Worm (Caenorhabditis elegans) whole organism, young adult: ENCODE measurements around the gene jtr-1.

Experiments used
- B0019.2 ChIP-seq: fragments of 200-800 bp; sonication (Bioruptor generic); conservative IDR thresholded peaks from 2 replicates; pipeline ENCODE4 v1.3.6; 2022; ENCODE audit warnings: missing genetic modification reagents, missing genetic modification characterization, missing compliant biosample characterization
- B0261.1 ChIP-seq: sonication (generic microtip); optimal IDR thresholded peaks from 2 replicates; lab custom pipeline; 2016; ENCODE audit warnings: mild to moderate bottlenecking, missing genetic modification characterization, moderate library complexity, missing compliant biosample characterization
- D2030.7 ChIP-seq: fragments of 200-800 bp; sonication (Bioruptor generic); IDR thresholded peaks from 2 replicates; pipeline ENCODE4 v1.3.6; 2022; ENCODE audit warnings: missing genetic modification reagents, missing genetic modification characterization, missing compliant biosample characterization
- F55B11.4 ChIP-seq: sonication (generic microtip); optimal IDR thresholded peaks from 2 replicates; lab custom pipeline; 2016; ENCODE audit warnings: missing compliant biosample characterization, missing genetic modification characterization, borderline replicate concordance; ENCODE audit not compliant: insufficient read depth
- F57A8.1 ChIP-seq: fragments of 200-800 bp; sonication (Bioruptor generic); optimal IDR thresholded peaks from 2 replicates; lab custom pipeline; 2018; ENCODE audit warnings: mild to moderate bottlenecking, missing genetic modification characterization, moderate library complexity, missing compliant biosample characterization
- K12H6.12 ChIP-seq: fragments of 200-800 bp; sonication (Bioruptor generic); optimal IDR thresholded peaks from 2 replicates; lab custom pipeline; 2018; ENCODE audit warnings: mild to moderate bottlenecking, missing genetic modification characterization, missing compliant biosample characterization
- T07F8.4 ChIP-seq: sonication (generic microtip); optimal IDR thresholded peaks from 2 replicates; lab custom pipeline; 2016; ENCODE audit warnings: mild to moderate bottlenecking, missing genetic modification characterization, moderate library complexity, missing compliant biosample characterization
- Y53G8AR.9 ChIP-seq: fragments of 200-800 bp; sonication (Bioruptor generic); conservative IDR thresholded peaks from 2 replicates; pipeline ENCODE4 v1.3.6; 2022; ENCODE audit warnings: missing genetic modification reagents, missing genetic modification characterization, missing compliant biosample characterization
- Y56A3A.18 ChIP-seq: fragments of 200-800 bp; sonication (Bioruptor generic); IDR thresholded peaks from 2 replicates; pipeline ENCODE4 v1.3.6; 2022; ENCODE audit warnings: missing genetic modification reagents, missing genetic modification characterization, missing compliant biosample characterization
- ZK185.1 ChIP-seq: sonication (generic microtip); optimal IDR thresholded peaks from 2 replicates; lab custom pipeline; 2016; ENCODE audit warnings: mild to moderate bottlenecking, missing genetic modification characterization, missing compliant biosample characterization; ENCODE audit not compliant: poor library complexity, severe bottlenecking
- ama-1 ChIP-seq, 3 experiments: fragments of 150-350 bp in 1 of 3; sonication (generic microtip) in 2 of 3; optimal IDR thresholded peaks; 2 replicates each; lab custom pipeline; 2014 to 2018; ENCODE audit warnings: missing biosample characterization in 2 of 3, missing genetic modification characterization in 2 of 3, missing genetic modification reagents in 2 of 3
- aptf-3 ChIP-seq: fragments of 200-800 bp; sonication (Bioruptor generic); IDR thresholded peaks from 2 replicates; pipeline ENCODE4 v1.3.6; 2022; ENCODE audit warnings: missing genetic modification characterization, missing compliant biosample characterization
- atf-7 ChIP-seq: sonication (generic microtip); optimal IDR thresholded peaks from 2 replicates; lab custom pipeline; 2017; ENCODE audit warnings: mild to moderate bottlenecking, missing genetic modification characterization, missing compliant biosample characterization
- athp-1 ChIP-seq: sonication (generic microtip); optimal IDR thresholded peaks from 2 replicates; lab custom pipeline; 2017; ENCODE audit warnings: mild to moderate bottlenecking, missing genetic modification characterization, missing compliant biosample characterization
- attf-3 ChIP-seq: fragments of 200-800 bp; sonication (Bioruptor generic); conservative IDR thresholded peaks from 2 replicates; pipeline ENCODE4 v1.3.6; 2022; ENCODE audit warnings: missing genetic modification reagents, missing genetic modification characterization, missing compliant biosample characterization
- attf-5 ChIP-seq: fragments of 200-800 bp; sonication (Bioruptor generic); optimal IDR thresholded peaks from 2 replicates; lab custom pipeline; 2018; ENCODE audit warnings: mild to moderate bottlenecking, missing genetic modification characterization, missing compliant biosample characterization
- attf-6 ChIP-seq: fragments of 200-800 bp; sonication (Bioruptor generic); IDR thresholded peaks from 2 replicates; pipeline ENCODE4 v1.3.6; 2022; ENCODE audit warnings: missing genetic modification reagents, missing genetic modification characterization, missing compliant biosample characterization
- cebp-2 ChIP-seq: fragments of 200-800 bp; sonication (Bioruptor generic); IDR thresholded peaks from 2 replicates; pipeline ENCODE4 v1.3.6; 2022; ENCODE audit warnings: missing genetic modification characterization, missing compliant biosample characterization
- ceh-58 ChIP-seq: fragments of 200-800 bp; sonication (Bioruptor generic); IDR thresholded peaks from 2 replicates; pipeline ENCODE4 v1.3.6; 2022; ENCODE audit warnings: missing genetic modification characterization, missing compliant biosample characterization
- die-1 ChIP-seq: sonication (generic microtip); optimal IDR thresholded peaks from 2 replicates; lab custom pipeline; 2016; ENCODE audit warnings: missing genotype, mild to moderate bottlenecking, missing genetic modification characterization, missing compliant biosample characterization
- ekl-4 ChIP-seq: fragments of 200-800 bp; sonication (Bioruptor generic); IDR thresholded peaks from 2 replicates; pipeline ENCODE4 v1.3.6; 2022; ENCODE audit warnings: missing genetic modification reagents, missing genetic modification characterization, missing compliant biosample characterization
- him-1 ChIP-seq: sonication (generic microtip); optimal IDR thresholded peaks from 2 replicates; lab custom pipeline; 2016; ENCODE audit warnings: missing genotype, missing genetic modification reagents, missing genetic modification characterization, missing compliant biosample characterization
- hmg-20 ChIP-seq: fragments of 200-800 bp; sonication (Bioruptor generic); IDR thresholded peaks from 2 replicates; pipeline ENCODE4 v1.3.6; 2022; ENCODE audit warnings: missing genetic modification reagents, missing genetic modification characterization, missing compliant biosample characterization
- lag-1 ChIP-seq: fragments of 200-800 bp; sonication (Bioruptor generic); IDR thresholded peaks from 2 replicates; pipeline ENCODE4 v1.3.6; 2022; ENCODE audit warnings: missing genetic modification reagents, missing genetic modification characterization, missing compliant biosample characterization
- let-607 ChIP-seq, 2 experiments: fragments of 200-800 bp in 1 of 2; sonication (Bioruptor generic) in 1 of 2; sonication (generic microtip) in 1 of 2; optimal IDR thresholded peaks; 2 replicates each; lab custom pipeline; 2016 to 2018; ENCODE audit warnings: mild to moderate bottlenecking in 2 of 2, missing compliant biosample characterization in 2 of 2, missing genetic modification characterization in 2 of 2, moderate library complexity in 2 of 2, missing genotype in 1 of 2
- lin-40 ChIP-seq: sonication (generic microtip); optimal IDR thresholded peaks from 2 replicates; lab custom pipeline; 2016; ENCODE audit warnings: missing genetic modification characterization, mild to moderate bottlenecking, missing compliant biosample characterization, missing genotype, missing genetic modification reagents
- lin-54 ChIP-seq: fragments of 200-800 bp; sonication (Bioruptor generic); optimal IDR thresholded peaks from 2 replicates; lab custom pipeline; 2018; ENCODE audit warnings: mild to moderate bottlenecking, missing genetic modification characterization, missing compliant biosample characterization
- lsl-1 ChIP-seq: fragments of 200-800 bp; sonication (Bioruptor generic); optimal IDR thresholded peaks from 2 replicates; lab custom pipeline; 2018; ENCODE audit warnings: mild to moderate bottlenecking, missing genetic modification characterization, moderate library complexity, missing compliant biosample characterization
- madf-10 ChIP-seq: sonication (generic microtip); optimal IDR thresholded peaks from 2 replicates; lab custom pipeline; 2016; ENCODE audit warnings: mild to moderate bottlenecking, missing genetic modification characterization, missing compliant biosample characterization
- madf-6 ChIP-seq: fragments of 200-800 bp; sonication (Bioruptor generic); IDR thresholded peaks from 2 replicates; pipeline ENCODE4 v1.3.6; 2022; ENCODE audit warnings: missing genetic modification reagents, missing genetic modification characterization, missing compliant biosample characterization
- mxl-1 ChIP-seq: sonication (generic microtip); optimal IDR thresholded peaks from 2 replicates; lab custom pipeline; 2016; ENCODE audit warnings: missing genetic modification characterization, missing compliant biosample characterization
- nfya-2 ChIP-seq: fragments of 200-800 bp; sonication (Bioruptor generic); IDR thresholded peaks from 2 replicates; pipeline ENCODE4 v1.3.6; 2022; ENCODE audit warnings: missing genetic modification reagents, missing genetic modification characterization, missing compliant biosample characterization
- nhr-27 ChIP-seq: fragments of 200-800 bp; sonication (Bioruptor generic); optimal IDR thresholded peaks from 2 replicates; lab custom pipeline; 2018; ENCODE audit warnings: mild to moderate bottlenecking, missing genetic modification characterization, moderate library complexity, missing compliant biosample characterization
- rec-8 ChIP-seq, 2 experiments: sonication (generic microtip); optimal IDR thresholded peaks; 2 replicates each; lab custom pipeline; 2016; ENCODE audit warnings: mild to moderate bottlenecking in 2 of 2, missing genetic modification characterization in 2 of 2, missing genetic modification reagents in 2 of 2, missing genotype in 2 of 2, missing biosample characterization in 1 of 2, missing compliant biosample characterization in 1 of 2, moderate library complexity in 1 of 2
- sea-2 ChIP-seq: fragments of 200-800 bp; sonication (Bioruptor generic); IDR thresholded peaks from 2 replicates; pipeline ENCODE4 v1.3.6; 2022; ENCODE audit warnings: missing genetic modification characterization, missing compliant biosample characterization
- somi-1 ChIP-seq: fragments of 200-800 bp; sonication (Bioruptor generic); optimal IDR thresholded peaks from 2 replicates; lab custom pipeline; 2018; ENCODE audit warnings: mild to moderate bottlenecking, missing genetic modification characterization, missing compliant biosample characterization
- tbx-9 ChIP-seq: sonication (generic microtip); optimal IDR thresholded peaks from 2 replicates; lab custom pipeline; 2016; ENCODE audit warnings: borderline replicate concordance, missing genetic modification characterization, inconsistent platforms, missing compliant biosample characterization
- ztf-22 ChIP-seq: fragments of 200-800 bp; sonication (Bioruptor generic); optimal IDR thresholded peaks from 2 replicates; lab custom pipeline; 2018; ENCODE audit warnings: mild to moderate bottlenecking, missing genetic modification characterization, moderate library complexity, missing compliant biosample characterization

jtr-1 gene

ce11 chrIV:1424962-1425361 is 4.2 kb downstream of the jtr-1 start, which contains the start of gene Y77E11A.8:
Y77E11A.8 (minus strand) TSS chrIV:1425062.
- TF ChIP-seq Y53G8AR.9: no peak
- TF ChIP-seq B0019.2 (GFP tag; lab: Robert Waterston, UW): no peak
- no peak for TF ChIP-seq die-1 (tag; lab: Kevin White, UChicago)
- TF ChIP-seq K12H6.12 (tag; lab: Kevin White, UChicago): no peak
- TF ChIP-seq aptf-3 (GFP tag; lab: Robert Waterston, UW): no peak
- TF ChIP-seq ztf-22 (GFP tag; lab: Kevin White, UChicago): no peak
- TF ChIP-seq athp-1 (tag; lab: Kevin White, UChicago): no peak
- TF ChIP-seq ekl-4 (GFP tag; lab: Robert Waterston, UW): no peak
- no peak for TF ChIP-seq D2030.7 (GFP tag; lab: Robert Waterston, UW)
- no peak for TF ChIP-seq ZK185.1 (tag; lab: Kevin White, UChicago)
- TF ChIP-seq attf-5 (GFP tag; lab: Kevin White, UChicago): no peak
- no peak for TF ChIP-seq mxl-1 (tag; lab: Kevin White, UChicago)
- TF ChIP-seq nfya-2 (GFP tag; lab: Robert Waterston, UW): no peak

- TF ChIP-seq atf-7 (tag; lab: Kevin White, UChicago) (no peak), madf-10 (no peak), rec-8 (tag; optimal IDR thresholded peaks at IDR 0.05; lab: Kevin White, UChicago) (no peak), sea-2 (GFP tag; lab: Robert Waterston, UW) (no peak), ZK185.1 (tag; lab: Kevin White, UChicago) (no peak)
These were observed 6.6 kb downstream of the jtr-1 start, which contains the start of gene clec-171 for ce11 chrIV:1427283-1427682. clec-171 (minus strand) TSS chrIV:1427383.

ce11 chrIV:1430261-1430660 is 9.5 kb downstream of the jtr-1 start, which contains the start of gene Y77E11A.23:
Y77E11A.23 (minus strand) TSS chrIV:1430367.
- TF ChIP-seq him-1 (tag; lab: Kevin White, UChicago) (no peak), lin-40 (tag; lab: Kevin White, UChicago) (no peak), attf-3 (GFP tag; lab: Robert Waterston, UW) (no peak), ama-1 (optimal IDR thresholded peaks at IDR 0.05; lab: Kevin White, UChicago) (no peak), ama-1 (GFP tag; optimal IDR thresholded peaks at IDR 0.05; lab: Kevin White, UChicago) (no peak), attf-6 (no peak), madf-6 (GFP tag; lab: Robert Waterston, UW) (no peak), F55B11.4 (no peak), B0261.1 (tag; lab: Kevin White, UChicago) (no peak), F57A8.1 (GFP tag; lab: Kevin White, UChicago) (no peak), lag-1 (no peak), nhr-27 (tag; lab: Kevin White, UChicago) (no peak), tbx-9 (tag; lab: Kevin White, UChicago) (no peak)

ce11 chrIV:1433978-1434377 is 13.2 kb downstream of the jtr-1 start:
- no peak for TF ChIP-seq lin-54 (GFP tag; lab: Kevin White, UChicago)
- TF ChIP-seq lsl-1 (GFP tag; lab: Kevin White, UChicago): no peak
- TF ChIP-seq somi-1: no peak
- TF ChIP-seq hmg-20: no peak
- no peak for TF ChIP-seq cebp-2 (GFP tag; lab: Robert Waterston, UW)
- no peak for TF ChIP-seq him-1 (tag; lab: Kevin White, UChicago)
- no peak for TF ChIP-seq Y56A3A.18 (GFP tag; lab: Robert Waterston, UW)
- TF ChIP-seq ceh-58 (GFP tag; lab: Robert Waterston, UW): no peak
- no peak for TF ChIP-seq T07F8.4 (tag; lab: Kevin White, UChicago)
- TF ChIP-seq aptf-3 (GFP tag; lab: Robert Waterston, UW): no peak
- no peak for TF ChIP-seq let-607 (tag; optimal IDR thresholded peaks at IDR 0.05; lab: Kevin White, UChicago)
- TF ChIP-seq athp-1 (tag; lab: Kevin White, UChicago): no peak
- TF ChIP-seq nfya-2 (GFP tag; lab: Robert Waterston, UW): no peak
